Fruit fly (Drosophila melanogaster): ENCODE data around the gene CG15715.

Gene CG15715

dm6 chr3L:15787406-15787805, 49.9 kb downstream of the CG15715 start (continued):
- TF ChIP-seq lov (optimal IDR thresholded peaks at IDR 0.05), result no peak
- TF ChIP-seq lov (GFP tag; IDR thresholded peaks at IDR 0.05), result no peak
- TF ChIP-seq CG6813 (GFP tag; optimal IDR thresholded peaks at IDR 0.05), result peak; percentile 33
- TF ChIP-seq ci (GFP tag; IDR thresholded peaks at IDR 0.05), result no peak
- TF ChIP-seq Atf-2 (GFP tag; optimal IDR thresholded peaks at IDR 0.05), result no peak
- TF ChIP-seq CG42726 (GFP tag; IDR thresholded peaks at IDR 0.05; ENCODE audit: partially characterized antibody), result no peak
- TF ChIP-seq CG3163 (GFP tag; optimal IDR thresholded peaks at IDR 0.05), result no peak
- no peak for TF ChIP-seq yki (optimal IDR thresholded peaks at IDR 0.05)
- peak; percentile 5 for TF ChIP-seq cato (GFP tag; optimal IDR thresholded peaks at IDR 0.05; ENCODE audit: borderline replicate concordance)
- no peak for TF ChIP-seq CG17612 (GFP tag; IDR thresholded peaks at IDR 0.05)
- TF ChIP-seq bowl (GFP tag; IDR thresholded peaks at IDR 0.05), result no peak
- TF ChIP-seq Hr51 (GFP tag; optimal IDR thresholded peaks at IDR 0.05), result peak in 1 of 2 experiments; percentile 72
- no peak for TF ChIP-seq kni (GFP tag; optimal IDR thresholded peaks at IDR 0.05)
- TF ChIP-seq CG4617 (GFP tag; optimal IDR thresholded peaks at IDR 0.05; ENCODE audit: borderline replicate concordance), result no peak
- TF ChIP-seq CG18619 (GFP tag; optimal IDR thresholded peaks at IDR 0.05), result no peak
- TF ChIP-seq CG11398 (GFP tag; optimal IDR thresholded peaks at IDR 0.05), result no peak
- peak; percentile 8 for TF ChIP-seq CG18476 (GFP tag; optimal IDR thresholded peaks at IDR 0.05)
- TF ChIP-seq stc (GFP tag; IDR thresholded peaks at IDR 0.05), result peak; percentile 36; the same call in 1 of the 2 replicates
- TF ChIP-seq zen2 (GFP tag; IDR thresholded peaks at IDR 0.05; ENCODE audit: partially characterized antibody), result no peak
- no peak for TF ChIP-seq CG7372 (GFP tag; IDR thresholded peaks at IDR 0.05)
- TF ChIP-seq TFAM (GFP tag; optimal IDR thresholded peaks at IDR 0.05), result no peak
- TF ChIP-seq cas (GFP tag; IDR thresholded peaks at IDR 0.05), result no peak
- TF ChIP-seq nerfin-1 (tag; optimal IDR thresholded peaks at IDR 0.05), result peak; percentile 59
- no peak for TF ChIP-seq pzg (GFP tag; optimal IDR thresholded peaks at IDR 0.05)
- TF ChIP-seq gsb (GFP tag; IDR thresholded peaks at IDR 0.05), result no peak
- TF ChIP-seq CG6689 (GFP tag; IDR thresholded peaks at IDR 0.05), result peak; percentile 67
- no peak for TF ChIP-seq CG32772 (GFP tag; IDR thresholded peaks at IDR 0.05)
- peak; percentile 23 for TF ChIP-seq CG6854 (GFP tag; optimal IDR thresholded peaks at IDR 0.05)
- no peak for TF ChIP-seq CG31224 (GFP tag; IDR thresholded peaks at IDR 0.05)
- no peak for TF ChIP-seq H2.0 (GFP tag; IDR thresholded peaks at IDR 0.05)
- TF ChIP-seq insv (GFP tag; optimal IDR thresholded peaks at IDR 0.05), result no peak
- TF ChIP-seq inv (GFP tag; IDR thresholded peaks at IDR 0.05; ENCODE audit: partially characterized antibody), result no peak
- TF ChIP-seq br (optimal IDR thresholded peaks at IDR 0.05), result no peak
- TF ChIP-seq bigmax (GFP tag; optimal IDR thresholded peaks at IDR 0.05), result no peak
- no peak for TF ChIP-seq usp (GFP tag; optimal IDR thresholded peaks at IDR 0.05)
- no peak for TF ChIP-seq tna (GFP tag; IDR thresholded peaks at IDR 0.05; ENCODE audit: partially characterized antibody)
- no peak for TF ChIP-seq otp (GFP tag; IDR thresholded peaks at IDR 0.05)
- peak; percentile 69 for TF ChIP-seq dmrt99B (tag; optimal IDR thresholded peaks at IDR 0.05)
- no peak for TF ChIP-seq btn (GFP tag; optimal IDR thresholded peaks at IDR 0.05)
- TF ChIP-seq pum (GFP tag; optimal IDR thresholded peaks at IDR 0.05), result no peak
- no peak for TF ChIP-seq Rx (GFP tag; IDR thresholded peaks at IDR 0.05)
- TF ChIP-seq HmgD (GFP tag; optimal IDR thresholded peaks at IDR 0.05), result no peak
- no peak for TF ChIP-seq amos (GFP tag; IDR thresholded peaks at IDR 0.05; ENCODE audit: partially characterized antibody)
- TF ChIP-seq ase (GFP tag; IDR thresholded peaks at IDR 0.05), result no peak
- no peak for TF ChIP-seq CG10366 (GFP tag; IDR thresholded peaks at IDR 0.05)
- peak; percentile 78 for TF ChIP-seq gsb-n (tag; optimal IDR thresholded peaks at IDR 0.05)
- TF ChIP-seq ro (GFP tag; IDR thresholded peaks at IDR 0.05), result no peak
- TF ChIP-seq CG1024 (GFP tag; IDR thresholded peaks at IDR 0.05), result no peak
- TF ChIP-seq CG2199 (GFP tag; IDR thresholded peaks at IDR 0.05), result no peak
- no peak for TF ChIP-seq Side (GFP tag; optimal IDR thresholded peaks at IDR 0.05)
- TF ChIP-seq CG4360 (GFP tag; IDR thresholded peaks at IDR 0.05), result 0 out of 2 replicates have a peak, but pooled peaks have one; percentile 3
- no peak for TF ChIP-seq Lhr (GFP tag; optimal IDR thresholded peaks at IDR 0.05)
- no peak for TF ChIP-seq CHES-1-like (GFP tag; optimal IDR thresholded peaks at IDR 0.05)

Data from whole organism, embryonic.